Worm (Caenorhabditis elegans): ENCODE results near the gene F08F3.10.

F08F3.10 gene

ce11 chrV:5392993-5393628 is 20.0 kb upstream of the F08F3.10 start, which contains the start of gene C35A11.4:
Gene C35A11.4 (minus strand): TSS chrV:5393148.
- no peak for TF ChIP-seq lsy-2 (tag; optimal IDR thresholded peaks at IDR 0.05)
- TF ChIP-seq ceh-16 (tag; optimal IDR thresholded peaks at IDR 0.05), result no peak
- TF ChIP-seq lin-13 (GFP tag; optimal IDR thresholded peaks at IDR 0.05), result no peak
- TF ChIP-seq mbf-1 (tag; optimal IDR thresholded peaks at IDR 0.05), result no peak
- TF ChIP-seq zag-1 (tag; optimal IDR thresholded peaks at IDR 0.05), result no peak
- no peak for TF ChIP-seq peb-1 (tag; optimal IDR thresholded peaks at IDR 0.05)
- no peak for TF ChIP-seq nhr-23 (tag; optimal IDR thresholded peaks at IDR 0.05)
- TF ChIP-seq fos-1 (tag; optimal IDR thresholded peaks at IDR 0.05), result peak; percentile 72
- TF ChIP-seq unc-62 (GFP tag; optimal IDR thresholded peaks at IDR 0.05), result no peak
- no peak for TF ChIP-seq nhr-129 (tag; optimal IDR thresholded peaks at IDR 0.05)
- no peak for TF ChIP-seq lin-39 (tag; optimal IDR thresholded peaks at IDR 0.05)
- TF ChIP-seq nhr-12 (tag; optimal IDR thresholded peaks at IDR 0.05), result no peak
- TF ChIP-seq ceh-82 (tag; optimal IDR thresholded peaks at IDR 0.05), result no peak
- peak; percentile 44 for TF ChIP-seq egl-27 (tag; optimal IDR thresholded peaks at IDR 0.05)
- TF ChIP-seq sma-3 (GFP tag; optimal IDR thresholded peaks at IDR 0.05), result no peak
- no peak for TF ChIP-seq Y55F3AM.14 (GFP tag; optimal IDR thresholded peaks at IDR 0.05)
- no peak for TF ChIP-seq mab-5 (tag; optimal IDR thresholded peaks at IDR 0.05)
- TF ChIP-seq elt-1 (tag; optimal IDR thresholded peaks at IDR 0.05), result no peak
- TF ChIP-seq skn-1 (tag; optimal IDR thresholded peaks at IDR 0.05), result no peak
- TF ChIP-seq ztf-1 (GFP tag; conservative IDR thresholded peaks at IDR 0.05), result no peak
- no peak for TF ChIP-seq blmp-1 (tag; optimal IDR thresholded peaks at IDR 0.05; ENCODE audit: insufficient read depth)
- TF ChIP-seq snpc-4 (tag; optimal IDR thresholded peaks at IDR 0.05), result no peak
- peak; percentile 21 for TF ChIP-seq sma-9 (GFP tag; optimal IDR thresholded peaks at IDR 0.05)
- TF ChIP-seq sma-9 (tag; optimal IDR thresholded peaks at IDR 0.05), result no peak
- TF ChIP-seq F13H6.1 (tag; optimal IDR thresholded peaks at IDR 0.05), result peak; percentile 7
- no peak for TF ChIP-seq nhr-21 (tag; optimal IDR thresholded peaks at IDR 0.05)
- no peak for TF ChIP-seq elt-3 (tag; optimal IDR thresholded peaks at IDR 0.05)

ce11 chrV:5403938-5404337 is 9.2 kb upstream of the F08F3.10 start:
- TF ChIP-seq Y55F3AM.14 (GFP tag; optimal IDR thresholded peaks at IDR 0.05), result peak; percentile 77
- TF ChIP-seq unc-62 (GFP tag; optimal IDR thresholded peaks at IDR 0.05), result no peak

- no peak for TF ChIP-seq zag-1 (tag; optimal IDR thresholded peaks at IDR 0.05)
These were observed 8.1 kb upstream of the F08F3.10 start, which contains the start of gene dmsr-7 for ce11 chrV:5405053-5405452. Gene dmsr-7 (plus strand): TSS chrV:5405353.

- no peak for TF ChIP-seq fos-1 (tag; optimal IDR thresholded peaks at IDR 0.05)
- no peak for TF ChIP-seq mdl-1 (tag; optimal IDR thresholded peaks at IDR 0.05)
- TF ChIP-seq egl-27 (tag; optimal IDR thresholded peaks at IDR 0.05), result no peak
- TF ChIP-seq ztf-1 (GFP tag; conservative IDR thresholded peaks at IDR 0.05), result no peak
- no peak for TF ChIP-seq dmd-4 (tag; optimal IDR thresholded peaks at IDR 0.05)
- TF ChIP-seq sma-3 (GFP tag; optimal IDR thresholded peaks at IDR 0.05), result no peak
- TF ChIP-seq alr-1 (tag; optimal IDR thresholded peaks at IDR 0.05), result no peak
- TF ChIP-seq ztf-4 (tag; optimal IDR thresholded peaks at IDR 0.05), result no peak
- TF ChIP-seq crh-2 (tag; optimal IDR thresholded peaks at IDR 0.05), result no peak
- TF ChIP-seq nhr-129 (tag; optimal IDR thresholded peaks at IDR 0.05), result no peak
- no peak for TF ChIP-seq nhr-10 (tag; optimal IDR thresholded peaks at IDR 0.05)
- TF ChIP-seq unc-39 (tag; optimal IDR thresholded peaks at IDR 0.05), result no peak
- no peak for TF ChIP-seq nhr-77 (tag; optimal IDR thresholded peaks at IDR 0.05)
- no peak for TF ChIP-seq unc-55 (GFP tag; optimal IDR thresholded peaks at IDR 0.05)
- no peak for TF ChIP-seq lin-11 (tag; optimal IDR thresholded peaks at IDR 0.05)
These were observed 4.9 kb upstream of the F08F3.10 start, which contains the start of gene C25A6.1 for ce11 chrV:5408223-5408622. Gene C25A6.1 (plus strand): TSS chrV:5408523.

Data from whole organism, L2 larva.